Worm (Caenorhabditis elegans): ENCODE data around the gene atz-1.

The atz-1 gene

DNA sequence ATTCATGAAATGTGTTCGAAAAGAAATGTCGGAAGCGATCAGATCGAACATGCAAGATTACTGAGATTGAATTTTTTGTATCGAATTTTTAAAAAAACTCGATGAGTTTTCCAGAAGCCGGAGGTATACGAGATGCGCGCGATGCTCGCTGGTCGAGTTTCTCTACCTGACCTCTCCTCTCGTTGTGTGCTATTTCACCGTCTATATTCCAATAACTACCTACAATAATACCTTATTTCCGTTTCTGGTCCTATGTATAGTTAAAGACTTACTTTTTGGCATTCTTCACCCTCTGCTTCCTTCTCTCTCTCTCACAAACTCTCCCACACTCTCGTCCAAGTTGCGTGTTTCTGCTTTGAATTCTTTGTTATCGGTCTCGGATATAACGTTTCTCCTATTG is 4.6 kb downstream of the atz-1 start:
- TF ChIP-seq nhr-2 (tag; optimal IDR thresholded peaks at IDR 0.05) (no peak), ham-2 (GFP tag; optimal IDR thresholded peaks at IDR 0.05) (no peak), zip-8 (tag; optimal IDR thresholded peaks at IDR 0.05) (no peak), mep-1 (tag; optimal IDR thresholded peaks at IDR 0.05) (no peak), nhr-237 (tag; optimal IDR thresholded peaks at IDR 0.05) (no peak), lin-32 (GFP tag; optimal IDR thresholded peaks at IDR 0.05) (no peak), elt-3 (tag; optimal IDR thresholded peaks at IDR 0.05) (no peak), elt-1 (tag; optimal IDR thresholded peaks at IDR 0.05; ENCODE audit: borderline replicate concordance, insufficient read depth) (no peak), ceh-43 (GFP tag; optimal IDR thresholded peaks at IDR 0.05) (no peak), nhr-76 (tag; optimal IDR thresholded peaks at IDR 0.05) (no peak)

- peak; percentile 94 for TF ChIP-seq elt-1 (tag; optimal IDR thresholded peaks at IDR 0.05; ENCODE audit: borderline replicate concordance, insufficient read depth)
- no peak for TF ChIP-seq lin-13 (tag; optimal IDR thresholded peaks at IDR 0.05)
Measured at ce11 chrIV:12366571-12366970, 9.3 kb downstream of the atz-1 start.

- TF ChIP-seq flh-1 (GFP tag; optimal IDR thresholded peaks at IDR 0.05) (no peak), sptf-1 (tag; optimal IDR thresholded peaks at IDR 0.05) (peak; percentile 4)
Measured at ce11 chrIV:12364964-12365363, 11.0 kb downstream of the atz-1 start.

DNA sequence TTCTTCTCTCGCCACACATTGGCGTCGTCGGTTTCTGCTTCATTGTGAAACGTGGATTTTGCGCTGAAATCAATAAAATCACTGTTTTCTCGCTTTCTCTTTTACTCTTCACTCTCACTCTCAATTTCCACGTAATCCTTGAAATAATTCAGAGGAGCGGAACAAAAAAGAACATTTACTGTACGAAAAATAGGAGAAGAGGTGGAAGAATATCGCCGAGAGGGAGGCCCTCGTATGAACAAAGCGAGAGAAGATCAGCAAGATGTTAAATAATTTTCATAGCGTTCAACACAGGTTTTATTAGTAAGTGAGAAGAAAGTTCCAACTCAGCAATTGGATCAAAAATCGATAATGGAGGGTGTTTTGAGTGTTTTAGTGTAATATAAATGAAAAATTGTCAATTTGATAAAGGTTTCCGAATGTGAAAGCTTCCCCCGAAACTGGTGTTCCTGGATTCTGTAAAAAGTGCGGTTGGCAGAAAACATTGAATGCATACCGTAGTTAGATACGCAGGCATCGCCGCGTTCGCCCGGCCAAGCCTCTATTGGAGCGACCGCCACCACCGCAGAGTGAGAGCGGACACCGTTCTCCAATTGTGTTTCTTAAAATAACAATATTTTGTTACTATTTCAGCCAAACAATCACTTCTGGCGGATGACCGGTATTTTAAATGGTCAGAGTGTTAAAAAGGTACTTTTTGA is 14.4 kb downstream of the atz-1 start, which contains the start of the genes ccr-4 and ZC518.8:
Gene ccr-4, plus strand, starts transcription at position 151 of the 701 bp plus-strand sequence.
Gene ZC518.8, minus strand, starts transcription at position 517 of the 701 bp plus-strand sequence.
- no peak for TF ChIP-seq ces-1 (GFP tag; optimal IDR thresholded peaks at IDR 0.05)
- no peak for TF ChIP-seq unc-39 (tag; optimal IDR thresholded peaks at IDR 0.05)
- TF ChIP-seq elt-3 (tag; optimal IDR thresholded peaks at IDR 0.05): no peak
- peak; percentile 89 for TF ChIP-seq lsy-2 (tag; optimal IDR thresholded peaks at IDR 0.05)
- TF ChIP-seq ceh-83 (GFP tag; optimal IDR thresholded peaks at IDR 0.05): no peak
- TF ChIP-seq blmp-1 (tag; optimal IDR thresholded peaks at IDR 0.05): no peak
- TF ChIP-seq nhr-2 (tag; optimal IDR thresholded peaks at IDR 0.05): no peak

DNA sequence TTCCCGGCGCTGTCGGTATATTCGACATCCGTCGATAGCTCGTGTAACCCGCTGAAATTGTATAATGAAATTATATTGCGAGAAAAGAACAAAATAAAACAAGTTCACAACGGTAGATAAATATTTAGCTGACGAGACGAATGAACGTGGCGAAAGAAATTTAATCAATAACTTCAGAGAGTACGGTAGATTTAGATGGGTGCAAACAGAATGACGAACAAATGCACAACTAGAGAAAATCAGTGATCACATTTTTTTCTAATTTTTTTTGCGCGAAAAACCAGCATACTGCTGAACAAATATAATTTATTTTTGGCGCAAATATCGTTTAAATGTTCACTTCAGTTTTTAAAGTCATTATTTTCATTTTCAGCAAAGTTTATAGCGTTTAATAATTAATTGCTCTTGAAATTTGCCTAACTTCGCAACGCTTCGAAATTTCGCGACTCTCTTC is 15.2 kb downstream of the atz-1 start, which contains the start of gene sec-24.2:
Gene sec-24.2, minus strand, starts transcription at position 51 of the 454 bp plus-strand sequence.
- TF ChIP-seq lin-32 (GFP tag; optimal IDR thresholded peaks at IDR 0.05) (no peak), nhr-76 (tag; optimal IDR thresholded peaks at IDR 0.05) (no peak), drap-1 (GFP tag; optimal IDR thresholded peaks at IDR 0.05) (no peak), ztf-11 (tag; optimal IDR thresholded peaks at IDR 0.05) (no peak), unc-62 (GFP tag; optimal IDR thresholded peaks at IDR 0.05) (no peak), snpc-4 (tag; optimal IDR thresholded peaks at IDR 0.05) (no peak), ces-1 (GFP tag; optimal IDR thresholded peaks at IDR 0.05) (no peak), lin-13 (tag; optimal IDR thresholded peaks at IDR 0.05) (no peak), ham-2 (GFP tag; optimal IDR thresholded peaks at IDR 0.05) (no peak), cnd-1 (tag; optimal IDR thresholded peaks at IDR 0.05) (no peak), M03D4.4 (tag; optimal IDR thresholded peaks at IDR 0.05) (no peak), ceh-39 (tag; optimal IDR thresholded peaks at IDR 0.05) (no peak), unc-39 (tag; optimal IDR thresholded peaks at IDR 0.05) (no peak), flh-1 (GFP tag; optimal IDR thresholded peaks at IDR 0.05) (no peak), mls-2 (tag; optimal IDR thresholded peaks at IDR 0.05) (no peak), sem-2 (GFP tag; optimal IDR thresholded peaks at IDR 0.05) (no peak), nhr-2 (tag; optimal IDR thresholded peaks at IDR 0.05) (no peak)

- TF ChIP-seq blmp-1 (tag; optimal IDR thresholded peaks at IDR 0.05) (no peak), ces-1 (GFP tag; optimal IDR thresholded peaks at IDR 0.05) (no peak), mls-2 (tag; optimal IDR thresholded peaks at IDR 0.05) (no peak), elt-1 (tag; optimal IDR thresholded peaks at IDR 0.05; ENCODE audit: borderline replicate concordance, insufficient read depth) (no peak), hlh-1 (tag; optimal IDR thresholded peaks at IDR 0.05) (no peak), lin-13 (tag; optimal IDR thresholded peaks at IDR 0.05) (no peak), ceh-43 (GFP tag; optimal IDR thresholded peaks at IDR 0.05) (no peak), nhr-237 (tag; optimal IDR thresholded peaks at IDR 0.05) (no peak), mab-5 (tag; optimal IDR thresholded peaks at IDR 0.05) (no peak), ceh-83 (GFP tag; optimal IDR thresholded peaks at IDR 0.05) (no peak), ztf-11 (tag; optimal IDR thresholded peaks at IDR 0.05) (no peak), pha-4 (tag; optimal IDR thresholded peaks at IDR 0.05) (no peak)
Measured at ce11 chrIV:12359979-12360378, 15.9 kb downstream of the atz-1 start.
